Worm (Caenorhabditis elegans) whole organism, L4 larva: Measurements from ENCODE around the gene lact-8.
A peak's percentile ranks its signal among the peaks of the same experiment; 100 is the strongest.

Source experiments
- F26F4.8 ChIP-seq: fragments of 200-800 bp; sonication (Bioruptor generic); conservative IDR thresholded peaks from 2 replicates; pipeline ENCODE4 v1.3.6; 2022; ENCODE audit warnings: missing genetic modification characterization, missing compliant biosample characterization
- T26A8.4 ChIP-seq: fragments of 200-800 bp; sonication (Bioruptor generic); IDR thresholded peaks from 2 replicates; pipeline ENCODE4 v1.3.6; 2022; ENCODE audit warnings: missing genetic modification characterization, missing compliant biosample characterization
- Y105C5A.15 ChIP-seq: fragments of 200-800 bp; sonication (Bioruptor generic); IDR thresholded peaks from 2 replicates; pipeline ENCODE4 v1.3.6; 2022; ENCODE audit warnings: missing genetic modification characterization, missing compliant biosample characterization
- ZK337.2 ChIP-seq: fragments of 200-800 bp; sonication (Bioruptor generic); IDR thresholded peaks from 2 replicates; pipeline ENCODE4 v1.3.6; 2022; ENCODE audit warnings: missing genetic modification reagents, missing genetic modification characterization, missing compliant biosample characterization
- aha-1 ChIP-seq: fragments of 150-350 bp; peaks from one replicate; lab custom pipeline; 2014; ENCODE audit warnings: missing biosample characterization, missing genetic modification characterization
- aly-2 ChIP-seq: sonication (generic microtip); optimal IDR thresholded peaks from 2 replicates; lab custom pipeline; 2018; ENCODE audit warnings: missing biosample characterization, missing genetic modification characterization
- ama-1 ChIP-seq: fragments of 150-350 bp; optimal IDR thresholded peaks from 2 replicates; lab custom pipeline; 2014; ENCODE audit warnings: inconsistent platforms, mixed read lengths
- ceh-32 ChIP-seq: sonication (generic microtip); optimal IDR thresholded peaks from 2 replicates; lab custom pipeline; 2016; ENCODE audit warnings: mild to moderate bottlenecking, missing genetic modification characterization, missing compliant biosample characterization; ENCODE audit not compliant: poor library complexity
- ceh-82 ChIP-seq: sonication (generic microtip); optimal IDR thresholded peaks from 2 replicates; lab custom pipeline; 2017; ENCODE audit warnings: missing biosample characterization, missing genetic modification characterization
- daf-12 ChIP-seq: fragments of 150-350 bp; optimal IDR thresholded peaks from 2 replicates; lab custom pipeline; 2014; ENCODE audit warnings: missing biosample characterization, missing genetic modification reagents, missing genetic modification characterization
- daf-19 ChIP-seq: fragments of 200-800 bp; sonication (Bioruptor generic); conservative IDR thresholded peaks from 2 replicates; pipeline ENCODE4 v1.3.6; 2022; ENCODE audit warnings: missing genetic modification characterization, missing compliant biosample characterization
- egl-27 ChIP-seq: sonication (generic microtip); optimal IDR thresholded peaks from 3 replicates; lab custom pipeline; 2017; ENCODE audit warnings: missing biosample characterization, missing genetic modification reagents, missing genetic modification characterization
- hif-1 ChIP-seq, 2 experiments: sonication (generic microtip); optimal IDR thresholded peaks; 2 replicates each; lab custom pipeline; 2016 to 2017; ENCODE audit warnings: missing compliant biosample characterization in 2 of 2, missing genetic modification characterization in 2 of 2, missing genetic modification reagents in 2 of 2, missing genotype in 2 of 2, mild to moderate bottlenecking in 1 of 2
- hlh-30 ChIP-seq: sonication (generic microtip); optimal IDR thresholded peaks from 2 replicates; lab custom pipeline; 2017; ENCODE audit warnings: antibody characterized with exemption, mild to moderate bottlenecking, missing genetic modification characterization, missing compliant biosample characterization; ENCODE audit not compliant: insufficient read depth
- jun-1 ChIP-seq: fragments of 150-350 bp; optimal IDR thresholded peaks from 2 replicates; lab custom pipeline; 2014; ENCODE audit warnings: missing biosample characterization, missing genetic modification reagents, missing genetic modification characterization
- lin-1 ChIP-seq: fragments of 200-800 bp; sonication (Bioruptor generic); IDR thresholded peaks from 2 replicates; pipeline ENCODE4 v1.3.6; 2022; ENCODE audit warnings: missing genetic modification reagents, missing genetic modification characterization, missing compliant biosample characterization
- lir-3 ChIP-seq: sonication (generic microtip); optimal IDR thresholded peaks from 2 replicates; lab custom pipeline; 2016; ENCODE audit warnings: mild to moderate bottlenecking, missing genetic modification characterization, missing compliant biosample characterization
- madf-9 ChIP-seq: fragments of 200-800 bp; sonication (Bioruptor generic); conservative IDR thresholded peaks from 2 replicates; pipeline ENCODE4 v1.3.6; 2022; ENCODE audit warnings: missing genetic modification reagents, missing genetic modification characterization, missing compliant biosample characterization
- mdl-1 ChIP-seq, 2 experiments: fragments of 150-350 bp in 1 of 2; sonication (generic microtip) in 1 of 2; optimal IDR thresholded peaks; 2 replicates each; lab custom pipeline; 2014 to 2017; ENCODE audit warnings: missing biosample characterization in 2 of 2, missing genetic modification characterization in 2 of 2
- nhr-11 ChIP-seq: fragments of 150-350 bp; optimal IDR thresholded peaks from 2 replicates; lab custom pipeline; 2014; ENCODE audit warnings: missing biosample characterization, missing genetic modification characterization
- nhr-237 ChIP-seq: sonication (generic microtip); optimal IDR thresholded peaks from 2 replicates; lab custom pipeline; 2017; ENCODE audit warnings: missing biosample characterization, missing genetic modification characterization
- nhr-28 ChIP-seq: fragments of 150-350 bp; optimal IDR thresholded peaks from 2 replicates; lab custom pipeline; 2014; ENCODE audit warnings: missing biosample characterization, missing genetic modification characterization
- nhr-48 ChIP-seq: sonication (generic microtip); optimal IDR thresholded peaks from 2 replicates; lab custom pipeline; 2016; ENCODE audit warnings: mild to moderate bottlenecking, missing genetic modification characterization, missing compliant biosample characterization
- pha-4 ChIP-seq, 2 experiments: fragments of 150-350 bp in 1 of 2; fragments of 200-800 bp in 1 of 2; sonication (Bioruptor generic) in 1 of 2; IDR thresholded peaks in 1 of 2; optimal IDR thresholded peaks in 1 of 2; 2 replicates each; pipeline versions ENCODE4 v1.3.6 to Lab custom; 2014 to 2022; ENCODE audit warnings: missing genetic modification characterization in 2 of 2, missing genetic modification reagents in 2 of 2, missing biosample characterization in 1 of 2, missing compliant biosample characterization in 1 of 2
- pqm-1 ChIP-seq: sonication (generic microtip); optimal IDR thresholded peaks from 2 replicates; lab custom pipeline; 2017; ENCODE audit warnings: missing biosample characterization, missing genetic modification characterization
- tag-97 ChIP-seq: fragments of 200-800 bp; sonication (Bioruptor generic); IDR thresholded peaks from 2 replicates; pipeline ENCODE4 v1.3.6; 2022; ENCODE audit warnings: missing genetic modification characterization, missing compliant biosample characterization
- tra-1 ChIP-seq: fragments of 200-800 bp; sonication (Bioruptor generic); IDR thresholded peaks from 2 replicates; pipeline ENCODE4 v1.3.6; 2022; ENCODE audit warnings: missing genetic modification reagents, missing genetic modification characterization, missing compliant biosample characterization
- unc-130 ChIP-seq: sonication (generic microtip); optimal IDR thresholded peaks from 2 replicates; lab custom pipeline; 2016; ENCODE audit warnings: missing genetic modification reagents, missing genetic modification characterization, missing compliant biosample characterization
- unc-62 ChIP-seq, 3 experiments: fragments of 150-350 bp in 1 of 3; sonication (generic microtip); optimal IDR thresholded peaks in 2 of 3; peaks in 1 of 3; 1 replicate in 1 of 3; 2 replicates in 2 of 3; lab custom pipeline; 2014 to 2017; ENCODE audit warnings: missing biosample characterization in 3 of 3, missing genetic modification characterization in 3 of 3, missing genetic modification reagents in 3 of 3, missing genotype in 1 of 3
- zag-1 ChIP-seq: fragments of 150-350 bp; optimal IDR thresholded peaks from 2 replicates; lab custom pipeline; 2014; ENCODE audit warnings: missing biosample characterization, missing genetic modification characterization
- zip-2 ChIP-seq: fragments of 150-350 bp; optimal IDR thresholded peaks from 2 replicates; lab custom pipeline; 2014; ENCODE audit warnings: missing biosample characterization, missing genetic modification characterization

Gene lact-8

ce11 chrV:11057043-11057442, 36.4 kb downstream of the lact-8 start, which contains the start of gene srh-75:
srh-75 (minus strand) TSS chrV:11057143.
- TF ChIP-seq ceh-32 (tag; lab: Kevin White, UChicago) (no peak), zag-1 (no peak), hif-1 (tag; optimal IDR thresholded peaks at IDR 0.05; lab: Kevin White, UChicago) (no peak), madf-9 (GFP tag; lab: Robert Waterston, UW) (no peak), unc-62 (GFP tag; optimal IDR thresholded peaks at IDR 0.05 in 1 of 2; lab: Kevin White, UChicago) (peak in 1 of 2 experiments; percentile 78), unc-62 (tag; optimal IDR thresholded peaks at IDR 0.05; lab: Kevin White, UChicago) (no peak), jun-1 (no peak), ceh-82 (tag; lab: Kevin White, UChicago) (no peak)

ce11 chrV:11056484-11056883, 36.9 kb downstream of the lact-8 start:
- peak; percentile 92 for TF ChIP-seq aha-1 (tag; lab: Kevin White, UChicago)
- no peak for TF ChIP-seq pqm-1 (tag; lab: Kevin White, UChicago)
- TF ChIP-seq zag-1, result no peak
- TF ChIP-seq, all 104 proteins: peak for 1

ce11 chrV:11053827-11054226, 39.6 kb downstream of the lact-8 start, which contains the start of gene T04C12.7:
T04C12.7 (plus strand) TSS chrV:11054127.
- TF ChIP-seq mdl-1 (tag; optimal IDR thresholded peaks at IDR 0.05; lab: Kevin White, UChicago) (no peak), F26F4.8 (GFP tag; lab: Robert Waterston, UW) (no peak), unc-62 (GFP tag; optimal IDR thresholded peaks at IDR 0.05 in 1 of 2; lab: Kevin White, UChicago) (peak in 1 of 2 experiments; percentile 58), unc-62 (tag; optimal IDR thresholded peaks at IDR 0.05; lab: Kevin White, UChicago) (no peak), lin-1 (GFP tag; lab: Robert Waterston, UW) (no peak), ZK337.2 (no peak), daf-19 (GFP tag; lab: Robert Waterston, UW) (no peak), ceh-32 (tag; lab: Kevin White, UChicago) (no peak), daf-12 (tag; lab: Kevin White, UChicago) (no peak)

ce11 chrV:11051921-11052320, 41.5 kb downstream of the lact-8 start, which contains the start of gene T04C12.33:
T04C12.33 (plus strand) TSS chrV:11052221.
- TF ChIP-seq T26A8.4 (GFP tag; lab: Robert Waterston, UW) (no peak), aha-1 (tag; lab: Kevin White, UChicago) (peak; percentile 88)

ce11 chrV:11048678-11049077, 44.7 kb downstream of the lact-8 start, which contains the start of gene srh-74:
srh-74 (minus strand) TSS chrV:11048778.
- no peak for TF ChIP-seq Y105C5A.15 (GFP tag; lab: Robert Waterston, UW)
- no peak for TF ChIP-seq nhr-28 (tag; lab: Kevin White, UChicago)
- no peak for TF ChIP-seq pqm-1 (tag; lab: Kevin White, UChicago)
- TF ChIP-seq zip-2 (tag; lab: Kevin White, UChicago), result no peak
- no peak for TF ChIP-seq egl-27
- TF ChIP-seq tra-1 (GFP tag; lab: Robert Waterston, UW), result no peak
- TF ChIP-seq aly-2 (tag; lab: Kevin White, UChicago), result no peak
- TF ChIP-seq pha-4 (GFP tag; IDR thresholded peaks at IDR 0.05; lab: Robert Waterston, UW), result no peak
- TF ChIP-seq pha-4 (tag; optimal IDR thresholded peaks at IDR 0.05; lab: Kevin White, UChicago), result no peak
- TF ChIP-seq nhr-237 (tag; lab: Kevin White, UChicago), result no peak
- no peak for TF ChIP-seq nhr-48
- no peak for TF ChIP-seq hlh-30 (tag; lab: Kevin White, UChicago)
- no peak for TF ChIP-seq nhr-11 (tag; lab: Kevin White, UChicago)
- TF ChIP-seq ama-1, result no peak
- TF ChIP-seq tag-97, result no peak
- TF ChIP-seq lir-3 (tag; lab: Kevin White, UChicago), result no peak
- TF ChIP-seq unc-130 (GFP tag; lab: Kevin White, UChicago), result no peak
